Fruit fly (Drosophila melanogaster): ENCODE measurements around the gene CG43798.

The CG43798 gene

dm6 chr2L:4621926-4622325 lies 24.9 kb upstream of the CG43798 start (continued):
- no peak for TF ChIP-seq dac (GFP tag; optimal IDR thresholded peaks at IDR 0.05)

DNA sequence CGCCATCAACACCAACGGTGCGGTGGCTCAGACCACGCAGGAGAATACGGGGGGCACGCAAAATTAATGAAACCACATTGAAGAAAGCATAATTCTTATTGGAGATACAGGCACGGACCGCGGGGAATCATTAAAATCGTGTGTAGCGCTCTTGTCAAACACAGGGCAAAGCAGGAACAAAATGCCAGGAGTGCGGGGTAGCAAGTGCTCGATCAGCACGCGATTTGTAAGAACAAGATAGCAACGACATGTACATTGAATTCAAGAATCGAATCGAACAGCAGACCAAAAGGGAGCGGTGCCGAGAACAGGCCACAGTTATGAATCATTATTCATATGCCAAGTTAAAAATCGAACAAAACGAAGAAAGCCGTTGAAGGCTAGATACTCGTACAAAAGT lies 19.9 kb upstream of the CG43798 start:
- TF ChIP-seq topi (GFP tag; optimal IDR thresholded peaks at IDR 0.05) (no peak), CG6792 (GFP tag; optimal IDR thresholded peaks at IDR 0.05) (no peak), CG1621 (tag; optimal IDR thresholded peaks at IDR 0.05) (no peak), Ets96B (tag; optimal IDR thresholded peaks at IDR 0.05) (no peak), Hr4 (GFP tag; optimal IDR thresholded peaks at IDR 0.05) (no peak), Eip78C (GFP tag) (peak; percentile 11), Lpt (GFP tag; optimal IDR thresholded peaks at IDR 0.05) (no peak), ss (GFP tag; optimal IDR thresholded peaks at IDR 0.05) (peak in 1 of 2 experiments; percentile 92)

- TF ChIP-seq Smox (GFP tag; optimal IDR thresholded peaks at IDR 0.05) (no peak), Sox102F (GFP tag; optimal IDR thresholded peaks at IDR 0.05) (no peak), CG34406 (GFP tag; optimal IDR thresholded peaks at IDR 0.05) (no peak), pdm3 (GFP tag; optimal IDR thresholded peaks at IDR 0.05) (peak; percentile 14), net (GFP tag; optimal IDR thresholded peaks at IDR 0.05) (no peak), CG16779 (tag; optimal IDR thresholded peaks at IDR 0.05) (no peak), Lpt (GFP tag; optimal IDR thresholded peaks at IDR 0.05) (peak; percentile 29), cyc (GFP tag; optimal IDR thresholded peaks at IDR 0.05) (no peak), topi (GFP tag; optimal IDR thresholded peaks at IDR 0.05) (no peak), dsx (GFP tag; optimal IDR thresholded peaks at IDR 0.05; ENCODE audit: poor library complexity, severe bottlenecking) (no peak), esn (GFP tag; optimal IDR thresholded peaks at IDR 0.05) (peak; percentile 14), CG10631 (GFP tag; optimal IDR thresholded peaks at IDR 0.05) (peak; percentile 45), acj6 (GFP tag; optimal IDR thresholded peaks at IDR 0.05) (peak; percentile 30), salr (GFP tag; optimal IDR thresholded peaks at IDR 0.05) (no peak), eg (GFP tag; IDR thresholded peaks at IDR 0.05) (peak; percentile 44; the same call in 1 of the 3 replicates), svp (GFP tag) (peak; percentile 47), Sox14 (GFP tag; optimal IDR thresholded peaks at IDR 0.05) (peak; percentile 35), Eip75B (GFP tag; optimal IDR thresholded peaks at IDR 0.05) (peak; percentile 34), CG4318 (GFP tag; optimal IDR thresholded peaks at IDR 0.05) (peak; percentile 10), CG8119 (GFP tag; IDR thresholded peaks at IDR 0.05) (peak; percentile 30; the same call in 1 of the 3 replicates), CG15336 (GFP tag; IDR thresholded peaks at IDR 0.05) (peak; percentile 61), CG32006 (GFP tag; optimal IDR thresholded peaks at IDR 0.05) (peak; percentile 64), CG1621 (tag; optimal IDR thresholded peaks at IDR 0.05) (no peak), Hr39 (GFP tag; optimal IDR thresholded peaks at IDR 0.05) (peak; percentile 28), CG7368 (GFP tag; optimal IDR thresholded peaks at IDR 0.05) (no peak), achi (GFP tag; optimal IDR thresholded peaks at IDR 0.05) (peak; percentile 50), Eip93F (GFP tag; optimal IDR thresholded peaks at IDR 0.05) (no peak), CG3919 (GFP tag; optimal IDR thresholded peaks at IDR 0.05) (peak; percentile 39), CG6163 (GFP tag; IDR thresholded peaks at IDR 0.05) (peak; percentile 55; the same call in 2 of the 3 replicates), Eip78C (GFP tag) (peak; percentile 65), CG8632 (GFP tag; optimal IDR thresholded peaks at IDR 0.05) (no peak), Hr4 (GFP tag; optimal IDR thresholded peaks at IDR 0.05) (peak; percentile 64), Gug (GFP tag; IDR thresholded peaks at IDR 0.05) (no peak), OdsH (GFP tag; optimal IDR thresholded peaks at IDR 0.05) (peak; percentile 19), CG10669 (GFP tag; optimal IDR thresholded peaks at IDR 0.05) (no peak), ss (GFP tag; optimal IDR thresholded peaks at IDR 0.05) (no peak)
These were observed 13.9 kb upstream of the CG43798 start for dm6 chr2L:4632997-4633396.
